Fruit fly (Drosophila melanogaster) whole organism, embryonic: Measurements from ENCODE around the gene y.

Source experiments
- Adf1 ChIP-seq: fragments of 200-800 bp; sonication (Bioruptor generic); IDR thresholded peaks from 2 replicates; pipeline ENCODE4 v1.3.6; 2022; ENCODE audit warnings: missing biosample characterization, missing genetic modification characterization
- Antp ChIP-seq: fragments of 200-800 bp; sonication (Bioruptor generic); optimal IDR thresholded peaks from 3 replicates; lab custom pipeline; 2016; ENCODE audit warnings: missing biosample characterization, missing genetic modification characterization
- BEAF-32 ChIP-seq: fragments of 200-800 bp; sonication (Bioruptor generic); optimal IDR thresholded peaks from 3 replicates; lab custom pipeline; 2017; ENCODE audit warnings: missing biosample characterization, missing genetic modification characterization, mild to moderate bottlenecking, moderate library complexity, missing genetic modification reagents
- CG10267 ChIP-seq: fragments of 200-800 bp; sonication (Bioruptor generic); optimal IDR thresholded peaks from 2 replicates; lab custom pipeline; 2018; ENCODE audit warnings: missing biosample characterization, mild to moderate bottlenecking, missing genetic modification characterization, moderate library complexity
- CG10274 ChIP-seq: fragments of 200-800 bp; sonication (Bioruptor generic); optimal IDR thresholded peaks from 3 replicates; lab custom pipeline; 2017; ENCODE audit warnings: missing biosample characterization, mild to moderate bottlenecking, missing genetic modification characterization
- CG11093 ChIP-seq: fragments of 200-800 bp; sonication (Bioruptor generic); IDR thresholded peaks from 3 replicates; pipeline ENCODE4 v1.3.6; 2022; ENCODE audit warnings: missing biosample characterization, missing genetic modification characterization
- CG13296 ChIP-seq: fragments of 200-800 bp; sonication (Bioruptor generic); optimal IDR thresholded peaks from 3 replicates; lab custom pipeline; 2018; ENCODE audit warnings: missing biosample characterization, mild to moderate bottlenecking, missing genetic modification characterization
- CG16815 ChIP-seq: fragments of 200-800 bp; sonication (Bioruptor generic); optimal IDR thresholded peaks from 3 replicates; lab custom pipeline; 2017; ENCODE audit warnings: missing biosample characterization, mild to moderate bottlenecking, missing genetic modification characterization
- CG17359 ChIP-seq: fragments of 200-800 bp; sonication (Bioruptor generic); optimal IDR thresholded peaks from 3 replicates; lab custom pipeline; 2018; ENCODE audit warnings: missing biosample characterization, mild to moderate bottlenecking, missing genetic modification characterization, moderate library complexity
- CG17361 ChIP-seq: fragments of 200-800 bp; sonication (Bioruptor generic); IDR thresholded peaks from 3 replicates; pipeline ENCODE4 v1.3.6; 2022; ENCODE audit warnings: missing biosample characterization, missing genetic modification characterization
- CG17612 ChIP-seq: fragments of 200-800 bp; sonication (Bioruptor generic); IDR thresholded peaks from 2 replicates; pipeline ENCODE4 v1.3.6; 2022; ENCODE audit warnings: missing biosample characterization, missing genetic modification characterization
- CG18262 ChIP-seq: fragments of 200-800 bp; optimal IDR thresholded peaks from 3 replicates; lab custom pipeline; 2019; ENCODE audit warnings: missing biosample characterization, mild to moderate bottlenecking, missing genetic modification characterization, moderate library complexity
- CG2116 ChIP-seq: fragments of 200-800 bp; sonication (Bioruptor generic); optimal IDR thresholded peaks from 3 replicates; lab custom pipeline; 2018; ENCODE audit warnings: missing biosample characterization, mild to moderate bottlenecking, missing genetic modification characterization
- CG2678 ChIP-seq: fragments of 200-800 bp; sonication (Bioruptor generic); optimal IDR thresholded peaks from 3 replicates; lab custom pipeline; 2019; ENCODE audit warnings: missing biosample characterization, mild to moderate bottlenecking, missing genetic modification characterization, moderate library complexity
- CG31365 ChIP-seq: fragments of 200-800 bp; sonication (Bioruptor generic); optimal IDR thresholded peaks from 2 replicates; lab custom pipeline; 2018; ENCODE audit warnings: missing biosample characterization, mild to moderate bottlenecking, missing genetic modification characterization
- CG34422 ChIP-seq: fragments of 200-800 bp; sonication (Bioruptor generic); IDR thresholded peaks from 3 replicates; pipeline ENCODE4 v1.3.6; 2022; ENCODE audit warnings: missing biosample characterization, missing genetic modification characterization
- CG5180 ChIP-seq: fragments of 200-800 bp; sonication (Bioruptor generic); optimal IDR thresholded peaks from 3 replicates; lab custom pipeline; 2017; ENCODE audit warnings: missing biosample characterization, missing genetic modification characterization, mild to moderate bottlenecking, moderate library complexity, missing genetic modification reagents
- CG6791 ChIP-seq: fragments of 200-800 bp; sonication (Bioruptor generic); IDR thresholded peaks from 3 replicates; pipeline ENCODE4 v1.3.6; 2022; ENCODE audit warnings: missing biosample characterization, missing genetic modification characterization; ENCODE audit not compliant: partially characterized antibody
- CG7357 ChIP-seq: fragments of 200-800 bp; sonication (Bioruptor generic); IDR thresholded peaks from 3 replicates; pipeline ENCODE4 v1.3.6; 2022; ENCODE audit warnings: missing biosample characterization, missing genetic modification characterization
- CG8924 ChIP-seq: fragments of 200-800 bp; optimal IDR thresholded peaks from 3 replicates; lab custom pipeline; 2019; ENCODE audit warnings: missing biosample characterization, mild to moderate bottlenecking, missing genetic modification characterization, moderate library complexity
- CG9932 ChIP-seq: fragments of 200-800 bp; sonication (Bioruptor generic); IDR thresholded peaks from 2 replicates; pipeline ENCODE4 v1.3.6; 2022; ENCODE audit warnings: missing biosample characterization, missing genetic modification characterization
- Eip74EF ChIP-seq, 2 experiments: fragments of 200-800 bp in 1 of 2; fragments of >200 bp in 1 of 2; sonication (Bioruptor generic) in 1 of 2; optimal IDR thresholded peaks; 2 replicates each; lab custom pipeline; 2017 to 2019; ENCODE audit warnings: missing biosample characterization in 2 of 2, missing genetic modification characterization in 2 of 2, mild to moderate bottlenecking in 1 of 2, moderate library complexity in 1 of 2
- Fer1 ChIP-seq: fragments of 200-800 bp; sonication (Bioruptor generic); optimal IDR thresholded peaks from 2 replicates; lab custom pipeline; 2017; ENCODE audit warnings: missing biosample characterization, mild to moderate bottlenecking, missing genetic modification characterization
- HLH3B ChIP-seq: fragments of 200-800 bp; sonication (Bioruptor generic); IDR thresholded peaks from 2 replicates; pipeline ENCODE4 v1.3.6; 2022; ENCODE audit warnings: missing biosample characterization, missing genetic modification characterization
- Hand ChIP-seq: fragments of 200-800 bp; sonication (Bioruptor generic); optimal IDR thresholded peaks from 2 replicates; lab custom pipeline; 2017; ENCODE audit warnings: mild to moderate bottlenecking, missing biosample characterization, missing genetic modification reagents, missing genetic modification characterization
- Kr ChIP-seq: fragments of 200-800 bp; sonication (Bioruptor generic); optimal IDR thresholded peaks from 2 replicates; lab custom pipeline; 2017; ENCODE audit warnings: missing biosample characterization, mild to moderate bottlenecking, missing genetic modification characterization
- MESR4 ChIP-seq: fragments of 200-800 bp; sonication (Bioruptor generic); optimal IDR thresholded peaks from 2 replicates; lab custom pipeline; 2018; ENCODE audit warnings: missing biosample characterization, mild to moderate bottlenecking, missing genetic modification characterization, moderate library complexity
- Med ChIP-seq: fragments of 200-800 bp; sonication (Bioruptor generic); peaks from one replicate; lab custom pipeline; 2016; ENCODE audit warnings: missing biosample characterization, missing genetic modification characterization, mild to moderate bottlenecking, inconsistent platforms, moderate library complexity
- NC2α ChIP-seq: fragments of 200-800 bp; sonication (Bioruptor generic); optimal IDR thresholded peaks from 2 replicates; lab custom pipeline; 2016; ENCODE audit warnings: missing biosample characterization, missing genetic modification characterization
- Neu2 ChIP-seq: fragments of 200-800 bp; sonication (Bioruptor generic); optimal IDR thresholded peaks from 3 replicates; lab custom pipeline; 2016; ENCODE audit warnings: missing biosample characterization, missing genetic modification characterization, borderline replicate concordance
- Ptx1 ChIP-seq: fragments of 200-800 bp; sonication (Bioruptor generic); IDR thresholded peaks from 2 replicates; pipeline ENCODE4 v1.3.6; 2022; ENCODE audit warnings: missing biosample characterization, missing genetic modification characterization
- Spps ChIP-seq: fragments of 200-800 bp; sonication (Bioruptor generic); optimal IDR thresholded peaks from 2 replicates; lab custom pipeline; 2018; ENCODE audit warnings: missing biosample characterization, mild to moderate bottlenecking, missing genetic modification characterization
- Sry-β ChIP-seq: fragments of 200-800 bp; sonication (Bioruptor generic); optimal IDR thresholded peaks from 2 replicates; lab custom pipeline; 2018; ENCODE audit warnings: missing biosample characterization, mild to moderate bottlenecking, missing genetic modification characterization, moderate library complexity
- Ssrp ChIP-seq: fragments of 200-800 bp; sonication (Bioruptor generic); optimal IDR thresholded peaks from 2 replicates; lab custom pipeline; 2018; ENCODE audit warnings: missing biosample characterization, mild to moderate bottlenecking, missing genetic modification characterization, moderate library complexity
- Tbp ChIP-seq: fragments of >200 bp; optimal IDR thresholded peaks from 2 replicates; lab custom pipeline; 2018; ENCODE audit warnings: missing biosample characterization, missing genetic modification characterization
- Xrp1 ChIP-seq: fragments of 200-800 bp; sonication (Bioruptor generic); IDR thresholded peaks from 2 replicates; pipeline ENCODE4 v1.3.6; 2022; ENCODE audit warnings: missing biosample characterization, missing genetic modification characterization
- YL-1 ChIP-seq: fragments of 200-800 bp; sonication (Bioruptor generic); optimal IDR thresholded peaks from 3 replicates; lab custom pipeline; 2017; ENCODE audit warnings: missing biosample characterization, mild to moderate bottlenecking, missing genetic modification characterization
- ase ChIP-seq: fragments of 200-800 bp; sonication (Bioruptor generic); IDR thresholded peaks from 3 replicates; pipeline ENCODE4 v1.3.6; 2022; ENCODE audit warnings: missing biosample characterization, missing genetic modification characterization
- bbx ChIP-seq: fragments of 200-800 bp; sonication (Bioruptor generic); IDR thresholded peaks from 2 replicates; pipeline ENCODE4 v1.3.6; 2022; ENCODE audit warnings: missing biosample characterization, missing genetic modification characterization; ENCODE audit not compliant: partially characterized antibody
- btn ChIP-seq: fragments of 200-800 bp; sonication (Bioruptor generic); optimal IDR thresholded peaks from 2 replicates; lab custom pipeline; 2016; ENCODE audit warnings: missing biosample characterization, missing genetic modification characterization
- disco-r ChIP-seq: fragments of 200-800 bp; sonication (Bioruptor generic); optimal IDR thresholded peaks from 2 replicates; lab custom pipeline; 2016; ENCODE audit warnings: missing biosample characterization, missing genetic modification characterization
- dmrt99B ChIP-seq: fragments of 200-800 bp; sonication (Bioruptor generic); optimal IDR thresholded peaks from 2 replicates; lab custom pipeline; 2018; ENCODE audit warnings: missing biosample characterization, mild to moderate bottlenecking, missing genetic modification characterization, moderate library complexity
- fru ChIP-seq: fragments of >200 bp; optimal IDR thresholded peaks from 2 replicates; lab custom pipeline; 2017
- jumu ChIP-seq: fragments of 200-800 bp; sonication (Bioruptor generic); optimal IDR thresholded peaks from 3 replicates; lab custom pipeline; 2016; ENCODE audit warnings: missing biosample characterization, missing genetic modification characterization
- kah ChIP-seq: fragments of 200-800 bp; sonication (Bioruptor generic); optimal IDR thresholded peaks from 2 replicates; lab custom pipeline; 2018; ENCODE audit warnings: missing biosample characterization, mild to moderate bottlenecking, missing genetic modification characterization
- lab ChIP-seq: fragments of 200-800 bp; sonication (Bioruptor generic); optimal IDR thresholded peaks from 3 replicates; lab custom pipeline; 2017; ENCODE audit warnings: missing biosample characterization, missing genetic modification characterization, mild to moderate bottlenecking, moderate library complexity, missing genetic modification reagents
- sd ChIP-seq: fragments of 200-800 bp; sonication (Bioruptor generic); optimal IDR thresholded peaks from 3 replicates; lab custom pipeline; 2018; ENCODE audit warnings: missing biosample characterization, mild to moderate bottlenecking, missing genetic modification characterization, moderate library complexity
- sqz ChIP-seq: fragments of 200-800 bp; sonication (Bioruptor generic); optimal IDR thresholded peaks from 3 replicates; lab custom pipeline; 2018; ENCODE audit warnings: missing biosample characterization, mild to moderate bottlenecking, missing genetic modification characterization
- twi ChIP-seq: fragments of 200-800 bp; optimal IDR thresholded peaks from 2 replicates; lab custom pipeline; 2019; ENCODE audit warnings: missing biosample characterization, mild to moderate bottlenecking, missing genetic modification characterization, moderate library complexity
- zfh1 ChIP-seq: fragments of 200-800 bp; sonication (Bioruptor generic); IDR thresholded peaks from 3 replicates; pipeline ENCODE4 v1.3.6; 2022; ENCODE audit warnings: missing biosample characterization, missing genetic modification characterization

Gene y

DNA sequence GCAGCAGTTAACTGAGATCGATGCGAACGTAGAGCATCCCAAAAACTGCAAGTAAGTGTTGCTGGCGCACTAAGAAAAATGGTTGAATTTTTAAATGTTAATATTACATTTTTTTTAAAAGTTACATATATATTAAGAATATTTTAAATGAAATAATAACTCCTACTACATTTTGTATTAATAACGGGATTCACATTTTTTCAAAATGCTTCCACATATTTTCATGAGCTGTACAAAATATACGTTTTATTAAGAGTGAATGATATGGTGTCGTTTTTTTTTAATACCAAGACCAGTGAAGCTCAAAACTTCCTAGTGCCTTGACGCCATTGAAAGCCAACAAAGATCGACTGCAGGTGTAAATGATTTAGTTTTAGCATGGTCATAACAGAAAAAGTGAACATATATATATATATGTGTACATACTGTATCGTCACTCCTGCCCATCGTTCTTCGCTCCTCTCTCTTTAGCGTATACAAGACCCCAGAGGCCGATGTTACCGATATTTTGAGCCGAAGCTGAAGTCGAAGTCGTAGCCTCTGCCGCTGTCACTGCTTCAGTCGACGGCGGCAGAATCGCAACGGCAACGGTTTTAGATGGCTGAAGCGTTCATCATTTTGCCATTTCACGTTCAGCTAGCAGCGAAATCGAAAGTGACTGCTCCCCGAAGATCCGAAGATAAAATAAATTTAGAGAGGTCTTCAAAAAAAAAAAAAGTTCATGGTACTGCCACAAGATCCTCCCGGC is 13.7 kb upstream of the y start:
- TF ChIP-seq CG10274 (no peak), kah (GFP tag; lab: Kevin White, UChicago) (no peak), btn (GFP tag; lab: Kevin White, UChicago) (no peak), CG2116 (GFP tag; lab: Kevin White, UChicago) (no peak), Tbp (GFP tag; lab: Kevin White, UChicago) (no peak), CG31365 (tag; lab: Kevin White, UChicago) (no peak), Fer1 (no peak), CG18262 (tag; lab: Kevin White, UChicago) (peak; percentile 14), bbx (GFP tag; lab: Robert Waterston, UW) (peak; percentile 35; the same call in 1 of the 2 replicates), Ptx1 (GFP tag; lab: Robert Waterston, UW) (peak; percentile 36; the same call in 1 of the 2 replicates), NC2α (GFP tag; lab: Kevin White, UChicago) (no peak), CG16815 (GFP tag; lab: Kevin White, UChicago) (no peak), sqz (GFP tag; lab: Kevin White, UChicago) (no peak), lab (GFP tag; lab: Kevin White, UChicago) (no peak), CG34422 (no peak), jumu (GFP tag; lab: Kevin White, UChicago) (no peak), HLH3B (GFP tag; lab: Robert Waterston, UW) (no peak), ase (no peak), CG17361 (GFP tag; lab: Robert Waterston, UW) (0 out of 3 replicates have a peak, but pooled peaks have one; percentile 17), sd (tag; lab: Kevin White, UChicago) (no peak), Eip74EF (GFP tag; optimal IDR thresholded peaks at IDR 0.05; lab: Kevin White, UChicago) (no peak), zfh1 (GFP tag; lab: Robert Waterston, UW) (no peak), Med (GFP tag; lab: Kevin White, UChicago) (no peak), BEAF-32 (GFP tag; lab: Kevin White, UChicago) (no peak), CG17359 (tag; lab: Kevin White, UChicago) (peak; percentile 15), MESR4 (no peak), Antp (GFP tag; lab: Kevin White, UChicago) (no peak), Hand (GFP tag; lab: Kevin White, UChicago) (no peak), CG11093 (no peak), Sry-β (no peak), Spps (tag; lab: Kevin White, UChicago) (no peak), Xrp1 (GFP tag; lab: Robert Waterston, UW) (no peak), CG9932 (no peak), CG5180 (GFP tag; lab: Kevin White, UChicago) (no peak), dmrt99B (tag; lab: Kevin White, UChicago) (peak; percentile 67), CG7357 (GFP tag; lab: Robert Waterston, UW) (no peak), fru (lab: Kevin White, UChicago) (no peak), CG10267 (tag; lab: Kevin White, UChicago) (no peak), YL-1 (no peak), Kr (GFP tag; lab: Kevin White, UChicago) (no peak), CG13296 (GFP tag; lab: Kevin White, UChicago) (no peak), twi (tag; lab: Kevin White, UChicago) (no peak), Adf1 (GFP tag; lab: Robert Waterston, UW) (peak; percentile 68), CG2678 (tag; lab: Kevin White, UChicago) (peak; percentile 22), Ssrp (tag; lab: Kevin White, UChicago) (peak; percentile 7), CG17612 (no peak), Neu2 (no peak), CG6791 (GFP tag; lab: Robert Waterston, UW) (no peak), CG8924 (tag; lab: Kevin White, UChicago) (peak; percentile 12), disco-r (no peak)
